Fruit fly (Drosophila melanogaster): ENCODE measurements around the gene CG15478.
"Not testable (repeated sequence)": the region's sequence is repeated elsewhere in the genome, so short reads cannot be mapped to it uniquely, and the experiment has no call there.

DNA sequence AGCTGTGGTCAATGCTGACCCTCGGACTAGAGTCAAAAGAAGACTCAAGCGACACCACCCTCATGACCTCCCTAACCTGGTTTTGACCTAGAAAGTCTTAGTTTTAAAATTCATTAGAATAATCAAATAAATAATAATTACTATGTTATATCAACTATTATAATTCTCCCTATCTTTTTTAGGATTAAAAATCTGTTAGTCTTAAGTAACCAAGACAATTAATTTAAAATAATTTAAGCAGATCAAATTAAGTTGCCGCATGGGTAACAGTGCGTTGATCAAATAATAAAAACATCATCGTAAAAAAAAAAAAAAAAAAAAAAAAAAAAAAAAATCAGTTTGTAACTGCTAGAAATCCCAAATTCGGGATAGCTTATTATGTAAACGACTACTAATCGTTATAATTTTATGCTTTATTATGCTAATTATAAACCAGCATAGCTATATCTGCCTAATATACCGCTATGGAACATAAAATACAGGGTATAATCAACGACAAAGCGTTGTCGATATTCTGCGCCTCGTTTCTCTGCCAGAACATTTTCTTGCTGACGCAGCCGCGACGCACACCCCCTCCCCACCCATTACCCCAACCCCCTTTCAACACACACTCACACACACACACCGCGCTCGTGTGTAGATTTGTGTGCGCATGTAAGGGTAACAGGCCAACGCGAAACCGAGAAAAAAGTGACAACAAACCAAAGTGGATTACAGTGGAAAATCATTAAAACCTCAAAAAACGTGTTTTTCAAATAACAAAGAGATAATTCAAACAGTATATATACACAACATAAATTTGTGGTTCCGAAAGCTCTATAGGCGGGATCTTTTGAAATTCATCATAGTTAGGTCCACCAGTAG is 14.5 kb downstream of the CG15478 start:
- not testable (repeated sequence) for TF ChIP-seq CG8478 (optimal IDR thresholded peaks at IDR 0.05); usp (GFP tag; optimal IDR thresholded peaks at IDR 0.05); psq (optimal IDR thresholded peaks at IDR 0.05); EcR (GFP tag; optimal IDR thresholded peaks at IDR 0.05); Dll (optimal IDR thresholded peaks at IDR 0.05)

Measured in whole organism.